Worm (Caenorhabditis elegans) whole organism, L4 larva: Measurements from ENCODE around the gene exc-5.

ENCODE experiments used
- R02D3.7 ChIP-seq: fragments of 150-350 bp; sonication (generic microtip); optimal IDR thresholded peaks from 3 replicates; lab custom pipeline; 2014; ENCODE audit warnings: missing biosample characterization, missing genetic modification characterization
- Y5F2A.4 ChIP-seq: fragments of 200-800 bp; sonication (Bioruptor generic); optimal IDR thresholded peaks from 2 replicates; lab custom pipeline; 2018; ENCODE audit warnings: mild to moderate bottlenecking, missing genetic modification characterization, missing compliant biosample characterization
- ceh-44 ChIP-seq: fragments of 200-800 bp; sonication (Bioruptor generic); IDR thresholded peaks from 2 replicates; pipeline ENCODE4 v1.3.6; 2022; ENCODE audit warnings: missing genetic modification reagents, missing genetic modification characterization, missing compliant biosample characterization
- daf-12 ChIP-seq: fragments of 150-350 bp; optimal IDR thresholded peaks from 2 replicates; lab custom pipeline; 2014; ENCODE audit warnings: missing biosample characterization, missing genetic modification reagents, missing genetic modification characterization
- dmd-6 ChIP-seq: fragments of 200-800 bp; sonication (Bioruptor generic); IDR thresholded peaks from 2 replicates; pipeline ENCODE4 v1.3.6; 2022; ENCODE audit warnings: missing genetic modification reagents, missing genetic modification characterization, missing compliant biosample characterization
- dpl-1 ChIP-seq: fragments of 150-350 bp; optimal IDR thresholded peaks from 2 replicates; lab custom pipeline; 2014; ENCODE audit warnings: missing biosample characterization, missing genetic modification reagents, missing genetic modification characterization
- lin-15B ChIP-seq: fragments of 150-350 bp; sonication (generic microtip); optimal IDR thresholded peaks from 3 replicates; lab custom pipeline; 2014; ENCODE audit warnings: missing biosample characterization, missing genetic modification characterization
- mxl-2 ChIP-seq: fragments of 200-800 bp; sonication (Bioruptor generic); conservative IDR thresholded peaks from 2 replicates; pipeline ENCODE4 v1.3.6; 2022; ENCODE audit warnings: missing genetic modification reagents, missing genetic modification characterization, missing compliant biosample characterization
- nhr-25 ChIP-seq: sonication (generic microtip); optimal IDR thresholded peaks from 2 replicates; lab custom pipeline; 2017; ENCODE audit warnings: missing genetic modification characterization, mild to moderate bottlenecking, missing compliant biosample characterization, antibody characterized with exemption, moderate library complexity, borderline replicate concordance; ENCODE audit not compliant: insufficient read depth
- pqm-1 ChIP-seq: sonication (generic microtip); optimal IDR thresholded peaks from 2 replicates; lab custom pipeline; 2017; ENCODE audit warnings: missing biosample characterization, missing genetic modification characterization
- snpc-1.2 ChIP-seq: fragments of 200-800 bp; sonication (Bioruptor generic); IDR thresholded peaks from 2 replicates; pipeline ENCODE4 v1.3.6; 2022; ENCODE audit warnings: missing genetic modification reagents, missing genetic modification characterization, missing compliant biosample characterization

The exc-5 gene

ce11 chrIV:8757729-8758128 lies 55.7 kb downstream of the exc-5 start (continued):
- TF ChIP-seq ceh-44 (GFP tag; lab: Robert Waterston, UW) (no peak), dmd-6 (GFP tag; lab: Robert Waterston, UW) (no peak; the same call in none of the 2 replicates), mxl-2 (GFP tag; lab: Robert Waterston, UW) (no peak), R02D3.7 (tag; lab: Kevin White, UChicago) (no peak)

ce11 chrIV:8754727-8755126 lies 58.7 kb downstream of the exc-5 start, which contains the start of gene elli-1:
Gene elli-1, minus strand, starts transcription at chrIV:8754827.
- no peak for TF ChIP-seq ceh-44 (GFP tag; lab: Robert Waterston, UW)
- no peak for TF ChIP-seq dpl-1
- TF ChIP-seq nhr-25 (tag; lab: Kevin White, UChicago) = no peak
- TF ChIP-seq pqm-1 (tag; lab: Kevin White, UChicago) = no peak
- TF ChIP-seq lin-15B (tag; lab: Kevin White, UChicago) = no peak

ce11 chrIV:8754146-8754545 lies 59.3 kb downstream of the exc-5 start:
- TF ChIP-seq snpc-1.2 (GFP tag; lab: Robert Waterston, UW) = 0 out of 2 replicates have a peak, but pooled peaks have one; percentile 6
- no peak for TF ChIP-seq daf-12

ce11 chrIV:8752492-8752891 lies 61.0 kb downstream of the exc-5 start:
- TF ChIP-seq Y5F2A.4 = no peak
- TF ChIP-seq snpc-1.2 (GFP tag; lab: Robert Waterston, UW) = peak; percentile 34; the same call in 1 of the 2 replicates
